Fruit fly (Drosophila melanogaster) S2 (cell line): ENCODE measurements around the gene Dhdds.

ENCODE experiments used
- CG8478 ChIP-seq: fragments of >200 bp; optimal IDR thresholded peaks from 2 replicates; lab custom pipeline; 2018
- CTCF ChIP-seq, 2 experiments: fragments of >200 bp; optimal IDR thresholded peaks; 2 replicates each; lab custom pipeline; 2018

Gene Dhdds

dm6 chrX:7900659-7901058 lies 32.5 kb downstream of the Dhdds start:
- TF ChIP-seq CTCF (optimal IDR thresholded peaks at IDR 0.05; lab: Kevin White, UChicago) (no peak), CG8478 (no peak)

DNA sequence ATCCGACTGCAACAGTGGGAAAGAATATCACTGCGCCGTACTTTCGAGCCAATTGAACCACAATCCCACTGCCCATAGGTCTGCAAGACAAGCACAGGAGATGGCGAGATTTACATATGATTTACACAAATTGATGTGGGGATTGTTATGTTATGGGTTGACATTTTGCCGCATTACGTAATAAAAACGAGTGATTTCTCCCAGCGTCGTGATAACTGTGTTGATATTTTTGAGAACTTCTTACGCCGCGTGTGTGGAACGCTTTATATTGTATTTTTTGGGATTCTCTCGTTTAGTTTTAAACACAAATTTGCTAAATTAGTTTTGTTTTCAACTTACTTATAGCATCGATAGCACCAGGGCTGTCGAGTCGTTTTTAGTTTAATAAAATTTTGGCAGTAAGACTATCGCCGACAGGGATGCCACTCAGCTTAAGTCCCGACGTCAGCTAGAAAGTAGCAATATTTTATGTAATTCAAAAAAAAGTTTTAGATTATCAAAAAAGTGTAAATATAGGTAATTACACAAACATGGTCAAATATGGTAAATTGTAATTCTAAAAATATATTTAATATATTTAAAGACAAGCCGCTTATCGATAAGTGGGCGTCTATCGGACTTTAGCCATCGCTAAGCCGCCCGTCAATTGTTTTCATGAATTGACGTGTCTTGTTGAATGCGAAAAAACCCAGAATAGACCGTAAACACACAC lies 39.6 kb downstream of the Dhdds start, which contains the start of the genes CG45089, ND-MNLL and p115:
TSS of gene CG45089 (minus strand) at position 388 of the 712 bp plus-strand sequence.
TSS of gene ND-MNLL (minus strand) at position 388 of the 712 bp plus-strand sequence.
TSS of gene p115 (plus strand) at position 621 of the 712 bp plus-strand sequence.
- TF ChIP-seq CTCF (optimal IDR thresholded peaks at IDR 0.05; lab: Kevin White, UChicago) (no peak), CG8478 (no peak)

DNA sequence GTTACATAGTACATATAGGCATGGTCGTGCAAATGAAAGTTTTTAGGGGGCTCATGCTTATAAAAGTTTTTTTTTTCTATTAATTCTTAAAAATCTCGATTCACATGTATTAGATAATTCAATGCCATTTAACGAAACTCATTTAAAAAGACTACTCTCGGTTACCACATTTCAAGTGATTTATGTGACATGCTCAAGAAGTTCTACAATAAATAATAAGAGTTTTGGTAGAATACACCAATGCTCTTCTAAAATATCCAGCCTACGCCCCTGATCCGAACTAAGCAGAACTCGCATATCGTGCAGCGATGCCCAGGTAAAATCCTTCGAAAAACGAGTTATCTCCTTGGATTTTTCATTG lies 40.6 kb downstream of the Dhdds start:
- TF ChIP-seq CTCF (optimal IDR thresholded peaks at IDR 0.05; lab: Kevin White, UChicago) (no peak), CG8478 (no peak)

DNA sequence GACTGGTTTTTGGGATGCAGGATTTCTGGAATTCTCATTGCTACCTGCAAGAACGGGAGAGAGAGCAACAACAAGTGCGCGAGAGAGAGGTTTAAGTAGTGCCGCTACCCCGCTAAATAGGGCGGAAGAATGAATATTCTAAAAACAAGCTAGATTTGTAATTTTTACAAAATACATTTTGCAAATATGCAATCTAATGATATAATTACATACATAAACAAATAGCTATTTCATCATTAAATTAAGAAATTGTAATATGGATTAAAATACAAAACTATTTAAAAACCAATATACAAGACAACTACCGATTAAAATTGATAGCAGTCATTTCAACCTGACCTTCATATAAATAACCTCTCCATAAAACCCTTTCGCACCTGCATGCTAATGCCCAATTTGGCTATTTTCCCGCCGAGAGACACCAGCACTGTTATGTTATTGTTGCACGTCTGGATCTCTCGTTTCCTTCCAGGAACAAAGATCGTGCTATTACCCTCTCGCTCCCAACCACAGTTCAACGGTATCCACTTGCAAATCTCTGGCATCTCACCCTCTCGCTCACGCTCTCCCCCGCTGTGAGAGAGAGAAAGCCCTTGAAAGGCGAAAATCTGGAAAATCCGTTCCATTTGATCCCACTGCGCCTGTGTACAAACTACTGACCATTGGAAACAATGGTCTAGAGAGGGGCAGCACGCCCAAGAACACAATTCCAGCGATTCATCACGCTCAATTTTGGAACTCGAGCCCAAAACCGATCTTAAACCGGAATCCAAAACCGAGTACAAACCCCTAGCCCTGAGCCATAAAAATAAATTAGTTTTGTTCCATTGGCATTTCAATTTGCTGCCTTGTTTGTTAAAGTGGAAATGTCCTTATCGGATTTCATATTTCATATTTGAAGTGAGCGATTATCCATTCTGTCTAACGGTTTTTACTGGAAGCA lies 41.3 kb downstream of the Dhdds start, which contains the start of gene Nek2:
TSS of gene Nek2 (minus strand) at position 51 of the 943 bp plus-strand sequence.
- TF ChIP-seq CG8478: no peak
- no peak for TF ChIP-seq CTCF (optimal IDR thresholded peaks at IDR 0.05; lab: Kevin White, UChicago)

DNA sequence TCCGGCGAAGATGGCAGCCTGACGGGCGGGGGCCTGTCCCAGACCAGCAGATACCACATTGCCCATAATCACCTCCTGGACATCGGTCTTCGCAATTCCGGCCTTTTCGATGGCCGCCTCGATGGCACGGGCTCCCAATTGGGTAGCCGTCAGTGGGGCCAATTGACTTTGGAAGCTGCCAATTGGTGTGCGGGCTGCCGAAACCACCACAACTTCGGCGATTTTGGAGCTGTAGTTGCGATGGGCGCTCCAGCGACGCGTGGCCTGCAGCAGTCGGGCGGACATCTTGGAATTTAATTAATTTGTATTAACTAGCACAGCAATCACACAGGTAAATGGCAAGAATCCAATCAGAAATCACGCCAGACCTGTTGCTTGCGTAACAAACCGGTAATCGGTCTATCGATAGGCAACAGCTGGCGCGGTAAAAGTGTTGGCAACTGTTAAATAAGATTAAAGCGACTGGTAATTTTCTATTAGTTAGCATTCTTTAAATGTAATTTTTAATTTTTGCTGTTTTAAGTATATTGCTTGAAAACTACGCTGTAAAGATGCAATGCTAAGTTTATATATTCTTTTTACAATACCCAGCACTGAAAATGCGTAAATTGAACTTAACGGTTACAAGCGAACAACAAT lies 44.6 kb downstream of the Dhdds start, which contains the start of gene Acat1:
TSS of gene Acat1 (minus strand) at position 400 of the 639 bp plus-strand sequence.
- TF ChIP-seq CTCF (optimal IDR thresholded peaks at IDR 0.05; lab: Kevin White, UChicago) (no peak), CG8478 (no peak)

DNA sequence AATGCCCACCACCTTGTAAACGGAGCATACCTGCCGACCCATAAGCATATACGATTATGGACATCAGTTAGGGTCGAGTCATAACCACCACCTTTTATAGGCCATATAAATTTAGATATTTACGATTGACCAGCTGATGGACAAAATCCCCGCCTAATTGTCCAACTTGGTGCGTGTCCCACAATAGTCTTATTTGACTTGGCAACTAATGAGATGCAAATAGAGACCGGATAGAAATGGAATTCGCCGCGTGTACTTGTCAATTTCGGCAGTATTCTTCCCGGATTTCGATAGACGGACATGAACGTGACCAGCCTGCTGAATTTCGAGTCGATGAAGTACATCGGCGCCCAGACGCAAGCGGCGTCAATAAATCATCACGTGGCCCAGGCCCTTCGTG lies 48.8 kb downstream of the Dhdds start, which contains the start of gene Ir7g:
TSS of gene Ir7g (plus strand) at position 301 of the 400 bp plus-strand sequence.
- no peak for TF ChIP-seq CTCF (optimal IDR thresholded peaks at IDR 0.05; lab: Kevin White, UChicago)
- no peak for TF ChIP-seq CG8478

- no peak for TF ChIP-seq CTCF (optimal IDR thresholded peaks at IDR 0.05; lab: Kevin White, UChicago)
- no peak for TF ChIP-seq CG8478
Measured at dm6 chrX:7883926-7884325, 49.2 kb downstream of the Dhdds start, which contains the start of gene Ir7f. Gene Ir7f, minus strand, starts transcription at chrX:7884026.
